Worm (Caenorhabditis elegans): Measurements from ENCODE around the gene K08F9.1.
A peak's percentile ranks its signal among the peaks of the same experiment; 100 is the strongest.

The K08F9.1 gene

ce11 chrV:15189567-15189966 is 46.4 kb upstream of the K08F9.1 start, which contains the start of gene cyn-3 (continued):
- TF ChIP-seq tlf-1 (GFP tag; optimal IDR thresholded peaks at IDR 0.05) = peak; percentile 46
- no peak for TF ChIP-seq T26A5.8 (tag; optimal IDR thresholded peaks at IDR 0.05)
- peak; percentile 76 for TF ChIP-seq lin-40 (tag; optimal IDR thresholded peaks at IDR 0.05)
- TF ChIP-seq atf-7 (tag; optimal IDR thresholded peaks at IDR 0.05) = no peak
- peak; percentile 88 for TF ChIP-seq hsf-1 (GFP tag; IDR thresholded peaks at IDR 0.05)
- TF ChIP-seq bed-1 (GFP tag; IDR thresholded peaks at IDR 0.05) = no peak
- no peak for TF ChIP-seq F37B4.10 (GFP tag; IDR thresholded peaks at IDR 0.05)

ce11 chrV:15187083-15188057 is 44.2 kb upstream of the K08F9.1 start, which contains the start of the genes cyn-7 and bath-36:
TSS of gene cyn-7 (minus strand) at chrV:15187378.
TSS of gene bath-36 (plus strand) at chrV:15187888.
- TF ChIP-seq F37B4.10 (GFP tag; IDR thresholded peaks at IDR 0.05) (no peak), F57C9.4 (tag; optimal IDR thresholded peaks at IDR 0.05) (no peak), ztf-3 (GFP tag; optimal IDR thresholded peaks at IDR 0.05) (no peak), hrde-1 (tag; optimal IDR thresholded peaks at IDR 0.05; ENCODE audit: borderline replicate concordance) (no peak), madf-10 (tag; optimal IDR thresholded peaks at IDR 0.05) (peak; percentile 8), ztf-6 (GFP tag; IDR thresholded peaks at IDR 0.05) (no peak), let-607 (tag; optimal IDR thresholded peaks at IDR 0.05) (peak in 1 of 2 experiments; percentile 63), dox-1 (GFP tag; IDR thresholded peaks at IDR 0.05) (peak; percentile 68), efl-1 (GFP tag; optimal IDR thresholded peaks at IDR 0.05) (peak; percentile 73), F49E8.2 (tag; optimal IDR thresholded peaks at IDR 0.05; ENCODE audit: insufficient read depth) (peak; percentile 15), Y95B8A.8 (GFP tag; IDR thresholded peaks at IDR 0.05) (0 out of 2 replicates have a peak, but pooled peaks have one; percentile 26), bed-1 (GFP tag; IDR thresholded peaks at IDR 0.05) (no peak), hsf-1 (GFP tag; IDR thresholded peaks at IDR 0.05) (peak; percentile 99), cebp-1 (GFP tag; IDR thresholded peaks at IDR 0.05) (no peak; the same call in 1 of the 2 replicates), cebp-1 (tag; optimal IDR thresholded peaks at IDR 0.05) (peak; percentile 61), gei-17 (GFP tag; optimal IDR thresholded peaks at IDR 0.05) (peak; percentile 59), ceh-27 (GFP tag; optimal IDR thresholded peaks at IDR 0.05) (no peak), nfyb-1 (GFP tag; IDR thresholded peaks at IDR 0.05) (peak; percentile 53; the same call in 1 of the 2 replicates), ztf-22 (GFP tag; optimal IDR thresholded peaks at IDR 0.05) (peak; percentile 9), sea-2 (GFP tag; IDR thresholded peaks at IDR 0.05) (no peak), tbp1 (GFP tag; optimal IDR thresholded peaks at IDR 0.05) (peak; percentile 54), cebp-2 (GFP tag; IDR thresholded peaks at IDR 0.05) (no peak), hlh-26 (GFP tag; conservative IDR thresholded peaks at IDR 0.05) (no peak), lsl-1 (GFP tag; optimal IDR thresholded peaks at IDR 0.05) (peak; percentile 49), dpff-1 (tag; optimal IDR thresholded peaks at IDR 0.05) (no peak), ceh-91 (GFP tag; IDR thresholded peaks at IDR 0.05) (peak; percentile 66), let-526 (GFP tag; IDR thresholded peaks at IDR 0.05) (no peak), ztf-28 (GFP tag; IDR thresholded peaks at IDR 0.05) (no peak), ztf-18 (tag; optimal IDR thresholded peaks at IDR 0.05) (no peak), nhr-90 (tag; optimal IDR thresholded peaks at IDR 0.05) (no peak), C17E4.6 (GFP tag; IDR thresholded peaks at IDR 0.05) (0 out of 2 replicates have a peak, but pooled peaks have one; percentile 26), somi-1 (GFP tag; optimal IDR thresholded peaks at IDR 0.05) (no peak), repo-1 (tag; optimal IDR thresholded peaks at IDR 0.05) (peak; percentile 14), snpc-1.3 (tag; optimal IDR thresholded peaks at IDR 0.05; ENCODE audit: insufficient read depth) (peak; percentile 38), sptf-2 (GFP tag; optimal IDR thresholded peaks at IDR 0.05) (no peak), F23B12.7 (tag; optimal IDR thresholded peaks at IDR 0.05; ENCODE audit: insufficient read depth) (peak; percentile 67), B0261.1 (tag; optimal IDR thresholded peaks at IDR 0.05) (peak; percentile 7), snpc-4 (GFP tag; optimal IDR thresholded peaks at IDR 0.05) (no peak), snpc-4 (tag; optimal IDR thresholded peaks at IDR 0.05) (peak in 2 of 4 experiments; percentile 68 to 71), unc-130 (GFP tag; optimal IDR thresholded peaks at IDR 0.05) (no peak)
